Fruit fly (Drosophila melanogaster): ENCODE data around the gene CG12091.
A peak's percentile ranks its signal among the peaks of the same experiment; 100 is the strongest.

The CG12091 gene

DNA sequence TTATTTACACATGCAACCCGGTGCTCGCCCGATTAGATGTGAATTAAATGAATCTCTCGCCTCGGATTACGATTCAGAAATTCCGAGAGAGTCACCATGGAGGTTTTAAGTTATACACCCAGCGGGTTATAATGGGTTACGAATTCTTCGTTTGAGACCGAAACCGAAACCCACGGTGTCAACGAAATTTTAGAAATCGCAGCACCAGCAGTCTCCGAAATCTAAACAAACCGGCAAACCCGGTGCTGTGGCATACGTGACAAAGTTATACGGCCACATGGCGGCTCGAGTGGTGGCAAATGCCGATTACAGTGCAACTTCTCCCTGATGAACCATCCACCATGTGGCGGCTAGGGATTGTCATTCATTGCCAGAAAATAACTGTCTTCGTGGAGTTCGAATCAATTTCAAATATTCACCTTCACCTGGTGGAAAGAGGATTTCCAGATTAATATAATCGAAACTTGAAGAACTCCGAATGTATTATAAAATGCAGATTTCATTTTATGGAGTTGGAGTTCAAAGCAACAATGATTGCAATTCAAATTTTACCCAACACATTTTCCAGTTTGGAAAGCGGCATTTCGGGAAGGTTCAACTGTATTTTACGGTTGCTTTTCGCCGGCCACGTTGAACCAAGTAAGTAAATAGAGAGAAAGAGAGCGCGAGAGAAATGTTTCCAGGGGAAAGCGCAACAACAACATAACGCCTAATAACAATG, 20.7 kb downstream of the CG12091 start (continued):
- TF ChIP-seq CG14441 (GFP tag; IDR thresholded peaks at IDR 0.05) (no peak; the same call in 1 of the 2 replicates), Bgb (GFP tag; IDR thresholded peaks at IDR 0.05; ENCODE audit: partially characterized antibody) (no peak), CG17328 (GFP tag; IDR thresholded peaks at IDR 0.05) (peak; percentile 74), yki (optimal IDR thresholded peaks at IDR 0.05) (no peak), CG33557 (GFP tag; optimal IDR thresholded peaks at IDR 0.05) (peak; percentile 79), kay (GFP tag; optimal IDR thresholded peaks at IDR 0.05) (no peak), Antp (GFP tag; optimal IDR thresholded peaks at IDR 0.05) (peak; percentile 68), lilli (GFP tag; optimal IDR thresholded peaks at IDR 0.05) (peak; percentile 79), sug (tag; optimal IDR thresholded peaks at IDR 0.05) (no peak), nerfin-1 (tag; optimal IDR thresholded peaks at IDR 0.05) (peak; percentile 70), D19B (GFP tag; optimal IDR thresholded peaks at IDR 0.05) (no peak), caup (GFP tag; optimal IDR thresholded peaks at IDR 0.05; ENCODE audit: severe bottlenecking) (peak; percentile 54), nau (GFP tag; optimal IDR thresholded peaks at IDR 0.05) (no peak), CG30403 (GFP tag; optimal IDR thresholded peaks at IDR 0.05) (peak; percentile 85), sob (GFP tag; IDR thresholded peaks at IDR 0.05) (peak; percentile 50; the same call in 1 of the 2 replicates), E2f1 (GFP tag; IDR thresholded peaks at IDR 0.05) (0 out of 2 replicates have a peak, but pooled peaks have one; percentile 25), tin (GFP tag; optimal IDR thresholded peaks at IDR 0.05) (peak; percentile 78), mld (GFP tag; IDR thresholded peaks at IDR 0.05; ENCODE audit: partially characterized antibody) (no peak), CG31388 (GFP tag; optimal IDR thresholded peaks at IDR 0.05) (peak; percentile 32), CG18619 (GFP tag; optimal IDR thresholded peaks at IDR 0.05) (peak; percentile 78), Xrp1 (GFP tag; IDR thresholded peaks at IDR 0.05) (peak; percentile 70), ttk (GFP tag; IDR thresholded peaks at IDR 0.05) (peak; percentile 53), fd64A (GFP tag; optimal IDR thresholded peaks at IDR 0.05) (peak; percentile 52), crol (GFP tag; IDR thresholded peaks at IDR 0.05) (no peak), CG3163 (GFP tag; optimal IDR thresholded peaks at IDR 0.05) (peak; percentile 25), CG11504 (tag; optimal IDR thresholded peaks at IDR 0.05) (peak; percentile 83), CG2199 (GFP tag; IDR thresholded peaks at IDR 0.05) (peak; percentile 76; the same call in 2 of the 3 replicates), CG13775 (GFP tag; optimal IDR thresholded peaks at IDR 0.05) (peak; percentile 56), Atf6 (GFP tag; IDR thresholded peaks at IDR 0.05) (0 out of 2 replicates have a peak, but pooled peaks have one; percentile 24), CG13123 (GFP tag; optimal IDR thresholded peaks at IDR 0.05) (peak; percentile 42), CG4404 (GFP tag; IDR thresholded peaks at IDR 0.05) (peak; percentile 66), salm (tag; optimal IDR thresholded peaks at IDR 0.05) (peak; percentile 55), CG15601 (tag; optimal IDR thresholded peaks at IDR 0.05) (peak; percentile 82), grau (tag; optimal IDR thresholded peaks at IDR 0.05) (peak; percentile 99), eve (GFP tag; optimal IDR thresholded peaks at IDR 0.05) (no peak), dimm (GFP tag; IDR thresholded peaks at IDR 0.05) (no peak), CG5953 (GFP tag; IDR thresholded peaks at IDR 0.05) (peak; percentile 51; the same call in 1 of the 2 replicates), CG11398 (GFP tag; optimal IDR thresholded peaks at IDR 0.05) (peak; percentile 76), CG11093 (GFP tag; IDR thresholded peaks at IDR 0.05) (peak; percentile 57; the same call in 1 of the 3 replicates), ac (GFP tag; optimal IDR thresholded peaks at IDR 0.05) (peak; percentile 6), vvl (GFP tag; IDR thresholded peaks at IDR 0.05) (peak; percentile 69), CG12236 (GFP tag; optimal IDR thresholded peaks at IDR 0.05) (peak; percentile 60), esg (GFP tag; conservative IDR thresholded peaks at IDR 0.05) (peak; percentile 36), phol (tag; optimal IDR thresholded peaks at IDR 0.05) (peak; percentile 86), Gsc (GFP tag; IDR thresholded peaks at IDR 0.05) (peak; percentile 34; the same call in 1 of the 2 replicates), dm (GFP tag; optimal IDR thresholded peaks at IDR 0.05) (peak; percentile 71), p53 (GFP tag; optimal IDR thresholded peaks at IDR 0.05) (no peak), CG2889 (GFP tag; IDR thresholded peaks at IDR 0.05) (no peak), lbe (GFP tag; optimal IDR thresholded peaks at IDR 0.05) (no peak), fu2 (GFP tag; optimal IDR thresholded peaks at IDR 0.05) (peak; percentile 24)
